Worm (Caenorhabditis elegans) whole organism, L4 larva: ENCODE results near the gene C50B6.7.
A peak's percentile ranks its signal among the peaks of the same experiment; 100 is the strongest.

ENCODE experiments used
- F37D6.2 ChIP-seq: sonication (generic microtip); optimal IDR thresholded peaks from 2 replicates; lab custom pipeline; 2016; ENCODE audit warnings: mild to moderate bottlenecking, missing genetic modification characterization, missing compliant biosample characterization
- T26A8.4 ChIP-seq: fragments of 200-800 bp; sonication (Bioruptor generic); IDR thresholded peaks from 2 replicates; pipeline ENCODE4 v1.3.6; 2022; ENCODE audit warnings: missing genetic modification characterization, missing compliant biosample characterization
- Y105C5A.15 ChIP-seq: fragments of 200-800 bp; sonication (Bioruptor generic); IDR thresholded peaks from 2 replicates; pipeline ENCODE4 v1.3.6; 2022; ENCODE audit warnings: missing genetic modification characterization, missing compliant biosample characterization
- Y5F2A.4 ChIP-seq: fragments of 200-800 bp; sonication (Bioruptor generic); optimal IDR thresholded peaks from 2 replicates; lab custom pipeline; 2018; ENCODE audit warnings: mild to moderate bottlenecking, missing genetic modification characterization, missing compliant biosample characterization
- arid-1 ChIP-seq: fragments of 200-800 bp; sonication (Bioruptor generic); conservative IDR thresholded peaks from 2 replicates; pipeline ENCODE4 v1.3.6; 2022; ENCODE audit warnings: missing genetic modification reagents, missing genetic modification characterization, missing compliant biosample characterization
- ceh-32 ChIP-seq: sonication (generic microtip); optimal IDR thresholded peaks from 2 replicates; lab custom pipeline; 2016; ENCODE audit warnings: mild to moderate bottlenecking, missing genetic modification characterization, missing compliant biosample characterization; ENCODE audit not compliant: poor library complexity
- ceh-82 ChIP-seq: sonication (generic microtip); optimal IDR thresholded peaks from 2 replicates; lab custom pipeline; 2017; ENCODE audit warnings: missing biosample characterization, missing genetic modification characterization
- ces-1 ChIP-seq: fragments of 150-350 bp; sonication (generic microtip); optimal IDR thresholded peaks from 4 replicates; lab custom pipeline; 2014; ENCODE audit warnings: missing biosample characterization, missing genetic modification reagents, missing genetic modification characterization
- ctbp-1 ChIP-seq: fragments of 200-800 bp; sonication (Bioruptor generic); IDR thresholded peaks from 2 replicates; pipeline ENCODE4 v1.3.6; 2022; ENCODE audit warnings: missing genetic modification reagents, missing genetic modification characterization, missing compliant biosample characterization
- daf-16 ChIP-seq, 3 experiments: sonication (generic microtip); optimal IDR thresholded peaks; 2 replicates each; lab custom pipeline; 2016 to 2017; ENCODE audit warnings: missing genetic modification characterization in 3 of 3, missing genetic modification reagents in 3 of 3, mild to moderate bottlenecking in 2 of 3, missing compliant biosample characterization in 2 of 3, missing biosample characterization in 1 of 3, moderate library complexity in 1 of 3
- dmd-6 ChIP-seq: fragments of 200-800 bp; sonication (Bioruptor generic); IDR thresholded peaks from 2 replicates; pipeline ENCODE4 v1.3.6; 2022; ENCODE audit warnings: missing genetic modification reagents, missing genetic modification characterization, missing compliant biosample characterization
- duxl-1 ChIP-seq: sonication (generic microtip); optimal IDR thresholded peaks from 2 replicates; lab custom pipeline; 2016; ENCODE audit warnings: mild to moderate bottlenecking, missing genetic modification characterization, moderate library complexity, missing compliant biosample characterization; ENCODE audit not compliant: poor library complexity
- dve-1 ChIP-seq: sonication (generic microtip); optimal IDR thresholded peaks from 2 replicates; lab custom pipeline; 2017; ENCODE audit warnings: antibody characterized with exemption, mild to moderate bottlenecking, missing genetic modification characterization, missing compliant biosample characterization; ENCODE audit not compliant: insufficient read depth
- egl-27 ChIP-seq: sonication (generic microtip); optimal IDR thresholded peaks from 3 replicates; lab custom pipeline; 2017; ENCODE audit warnings: missing biosample characterization, missing genetic modification reagents, missing genetic modification characterization
- gei-8 ChIP-seq: fragments of 200-800 bp; sonication (Bioruptor generic); optimal IDR thresholded peaks from 2 replicates; lab custom pipeline; 2018; ENCODE audit warnings: mild to moderate bottlenecking, missing genetic modification characterization, missing compliant biosample characterization
- hif-1 ChIP-seq, 2 experiments: sonication (generic microtip); optimal IDR thresholded peaks; 2 replicates each; lab custom pipeline; 2016 to 2017; ENCODE audit warnings: missing compliant biosample characterization in 2 of 2, missing genetic modification characterization in 2 of 2, missing genetic modification reagents in 2 of 2, missing genotype in 2 of 2, mild to moderate bottlenecking in 1 of 2
- hlh-11 ChIP-seq: fragments of 200-800 bp; sonication (Bioruptor generic); optimal IDR thresholded peaks from 2 replicates; lab custom pipeline; 2018; ENCODE audit warnings: mild to moderate bottlenecking, missing genetic modification characterization, missing compliant biosample characterization
- lin-38 ChIP-seq: fragments of 200-800 bp; sonication (Bioruptor generic); IDR thresholded peaks from 2 replicates; pipeline ENCODE4 v1.3.6; 2022; ENCODE audit warnings: missing genetic modification reagents, missing genetic modification characterization, missing compliant biosample characterization
- lsy-2 ChIP-seq, 2 experiments: fragments of 150-350 bp in 1 of 2; sonication (generic microtip) in 1 of 2; optimal IDR thresholded peaks; 2 replicates each; lab custom pipeline; 2014 to 2017; ENCODE audit warnings: missing biosample characterization in 2 of 2, missing genetic modification characterization in 2 of 2
- madf-9 ChIP-seq: fragments of 200-800 bp; sonication (Bioruptor generic); conservative IDR thresholded peaks from 2 replicates; pipeline ENCODE4 v1.3.6; 2022; ENCODE audit warnings: missing genetic modification reagents, missing genetic modification characterization, missing compliant biosample characterization
- mep-1 ChIP-seq: fragments of 150-350 bp; sonication (generic microtip); optimal IDR thresholded peaks from 3 replicates; lab custom pipeline; 2014; ENCODE audit warnings: missing biosample characterization, missing genetic modification characterization
- mxl-3 ChIP-seq: fragments of 200-800 bp; sonication (Bioruptor generic); optimal IDR thresholded peaks from 2 replicates; lab custom pipeline; 2018; ENCODE audit warnings: mild to moderate bottlenecking, missing genetic modification characterization, missing compliant biosample characterization
- nhr-10 ChIP-seq: fragments of 150-350 bp; optimal IDR thresholded peaks from 2 replicates; lab custom pipeline; 2014; ENCODE audit warnings: missing biosample characterization, missing genetic modification characterization
- nhr-11 ChIP-seq: fragments of 150-350 bp; optimal IDR thresholded peaks from 2 replicates; lab custom pipeline; 2014; ENCODE audit warnings: missing biosample characterization, missing genetic modification characterization
- nhr-28 ChIP-seq: fragments of 150-350 bp; optimal IDR thresholded peaks from 2 replicates; lab custom pipeline; 2014; ENCODE audit warnings: missing biosample characterization, missing genetic modification characterization
- nhr-41 ChIP-seq: fragments of 200-800 bp; sonication (Bioruptor generic); IDR thresholded peaks from 2 replicates; pipeline ENCODE4 v1.3.6; 2022; ENCODE audit warnings: missing genetic modification reagents, missing genetic modification characterization, missing compliant biosample characterization
- php-3 ChIP-seq: fragments of 200-800 bp; sonication (Bioruptor generic); IDR thresholded peaks from 2 replicates; pipeline ENCODE4 v1.3.6; 2022; ENCODE audit warnings: missing genetic modification reagents, missing genetic modification characterization, missing compliant biosample characterization
- pqm-1 ChIP-seq: sonication (generic microtip); optimal IDR thresholded peaks from 2 replicates; lab custom pipeline; 2017; ENCODE audit warnings: missing biosample characterization, missing genetic modification characterization
- set-16 ChIP-seq: fragments of 200-800 bp; sonication (Bioruptor generic); IDR thresholded peaks from 2 replicates; pipeline ENCODE4 v1.3.6; 2022; ENCODE audit warnings: missing genetic modification reagents, missing genetic modification characterization, missing compliant biosample characterization
- zfp-2 ChIP-seq: sonication (generic microtip); optimal IDR thresholded peaks from 2 replicates; lab custom pipeline; 2016; ENCODE audit warnings: mild to moderate bottlenecking, missing genetic modification characterization, missing compliant biosample characterization
- ztf-11 ChIP-seq: fragments of 150-350 bp; optimal IDR thresholded peaks from 2 replicates; lab custom pipeline; 2014; ENCODE audit warnings: missing biosample characterization, missing genetic modification characterization

The C50B6.7 gene

ce11 chrV:13275959-13276358 is 48.8 kb downstream of the C50B6.7 start, which contains the start of gene F32F2.4:
F32F2.4 (plus strand) TSS chrV:13276259.
- TF ChIP-seq duxl-1 (tag; lab: Kevin White, UChicago) (no peak), nhr-28 (tag; lab: Kevin White, UChicago) (no peak), T26A8.4 (GFP tag; lab: Robert Waterston, UW) (no peak), nhr-41 (no peak), hif-1 (tag; optimal IDR thresholded peaks at IDR 0.05; lab: Kevin White, UChicago) (no peak), set-16 (GFP tag; lab: Robert Waterston, UW) (no peak), arid-1 (GFP tag; lab: Robert Waterston, UW) (no peak), F37D6.2 (tag; lab: Kevin White, UChicago) (no peak), ces-1 (GFP tag; lab: Kevin White, UChicago) (no peak), nhr-10 (tag; lab: Kevin White, UChicago) (no peak), Y5F2A.4 (no peak), egl-27 (tag; lab: Kevin White, UChicago) (no peak), ceh-32 (tag; lab: Kevin White, UChicago) (no peak), ztf-11 (tag; lab: Kevin White, UChicago) (no peak), Y105C5A.15 (no peak), nhr-11 (tag; lab: Kevin White, UChicago) (no peak), gei-8 (no peak)
- TF ChIP-seq, all 104 proteins: peak for 0

- TF ChIP-seq lsy-2 (tag; optimal IDR thresholded peaks at IDR 0.05; lab: Kevin White, UChicago) (peak in 1 of 2 experiments; percentile 20), zfp-2 (no peak), ctbp-1 (GFP tag; lab: Robert Waterston, UW) (no peak), madf-9 (GFP tag; lab: Robert Waterston, UW) (no peak), mep-1 (tag; lab: Kevin White, UChicago) (no peak), lin-38 (GFP tag; lab: Robert Waterston, UW) (no peak), dmd-6 (GFP tag; lab: Robert Waterston, UW) (peak; percentile 64), php-3 (GFP tag; lab: Robert Waterston, UW) (peak; percentile 77), pqm-1 (tag; lab: Kevin White, UChicago) (peak; percentile 48), daf-16 (GFP tag; optimal IDR thresholded peaks at IDR 0.05; lab: Kevin White, UChicago) (no peak), daf-16 (tag; optimal IDR thresholded peaks at IDR 0.05; lab: Kevin White, UChicago) (peak; percentile 54), nhr-28 (tag; lab: Kevin White, UChicago) (peak; percentile 50), ceh-82 (tag; lab: Kevin White, UChicago) (no peak), hlh-11 (tag; lab: Kevin White, UChicago) (peak; percentile 16)
These were observed 50.2 kb downstream of the C50B6.7 start for ce11 chrV:13274615-13275014.

ce11 chrV:13273302-13273701 is 51.5 kb downstream of the C50B6.7 start:
- no peak for TF ChIP-seq daf-16 (GFP tag; optimal IDR thresholded peaks at IDR 0.05; lab: Kevin White, UChicago)
- peak; percentile 83 for TF ChIP-seq daf-16 (tag; optimal IDR thresholded peaks at IDR 0.05; lab: Kevin White, UChicago)
- TF ChIP-seq mxl-3 (GFP tag; lab: Kevin White, UChicago), result no peak
- TF ChIP-seq hlh-11 (tag; lab: Kevin White, UChicago), result no peak
- peak; percentile 25 for TF ChIP-seq dve-1 (tag; lab: Kevin White, UChicago)
- no peak for TF ChIP-seq nhr-41
- TF ChIP-seq php-3 (GFP tag; lab: Robert Waterston, UW), result 0 out of 2 replicates have a peak, but pooled peaks have one; percentile 11
- TF ChIP-seq nhr-28 (tag; lab: Kevin White, UChicago), result peak; percentile 20
